Worm (Caenorhabditis elegans): Measurements from ENCODE around the gene nhr-20.

ce11 chrIII:4223668-4224127 lies 9.3 kb downstream of the nhr-20 start:
- TF ChIP-seq tbx-37 (GFP tag; conservative IDR thresholded peaks at IDR 0.05) (no peak), hmbx-1 (tag; optimal IDR thresholded peaks at IDR 0.05) (no peak), F13C5.2 (tag; optimal IDR thresholded peaks at IDR 0.05) (peak; percentile 42), ceh-36 (tag; optimal IDR thresholded peaks at IDR 0.05) (no peak), tra-4 (tag; optimal IDR thresholded peaks at IDR 0.05) (no peak), scrt-1 (GFP tag; IDR thresholded peaks at IDR 0.05) (no peak), ama-1 (optimal IDR thresholded peaks at IDR 0.05) (no peak), flt-1 (GFP tag; IDR thresholded peaks at IDR 0.05) (no peak), ceh-13 (GFP tag; optimal IDR thresholded peaks at IDR 0.05) (no peak), hnd-1 (tag; optimal IDR thresholded peaks at IDR 0.05) (no peak), aly-1 (tag; optimal IDR thresholded peaks at IDR 0.05) (no peak)
